Worm (Caenorhabditis elegans) whole organism, mixed stage, embryonic: Measurements from ENCODE around the gene R02F2.1.

Experiments used
- M03D4.4 ChIP-seq: sonication (generic microtip); optimal IDR thresholded peaks from 2 replicates; lab custom pipeline; 2017; ENCODE audit warnings: mild to moderate bottlenecking, missing genetic modification characterization, missing compliant biosample characterization
- bed-3 ChIP-seq: fragments of 200-800 bp; sonication (Bioruptor generic); optimal IDR thresholded peaks from 3 replicates; lab custom pipeline; 2018; ENCODE audit warnings: mild to moderate bottlenecking, missing genetic modification characterization, moderate library complexity, missing compliant biosample characterization
- blmp-1 ChIP-seq: fragments of 150-350 bp; optimal IDR thresholded peaks from 2 replicates; lab custom pipeline; 2014; ENCODE audit warnings: missing biosample characterization, missing genetic modification characterization
- ceh-39 ChIP-seq: fragments of 150-350 bp; optimal IDR thresholded peaks from 2 replicates; lab custom pipeline; 2014; ENCODE audit warnings: missing biosample characterization, missing genetic modification characterization
- ceh-43 ChIP-seq: fragments of 200-800 bp; sonication (Bioruptor generic); optimal IDR thresholded peaks from 2 replicates; lab custom pipeline; 2018; ENCODE audit warnings: mild to moderate bottlenecking, missing genetic modification characterization, moderate library complexity, missing compliant biosample characterization
- ceh-83 ChIP-seq: fragments of 200-800 bp; sonication (Bioruptor generic); optimal IDR thresholded peaks from 2 replicates; lab custom pipeline; 2018; ENCODE audit warnings: mild to moderate bottlenecking, missing genetic modification characterization, missing compliant biosample characterization
- ces-1 ChIP-seq: fragments of 150-350 bp; optimal IDR thresholded peaks from 2 replicates; lab custom pipeline; 2014; ENCODE audit warnings: missing biosample characterization, missing genetic modification reagents, missing genetic modification characterization
- cnd-1 ChIP-seq: fragments of 200-800 bp; sonication (Bioruptor generic); optimal IDR thresholded peaks from 2 replicates; lab custom pipeline; 2018; ENCODE audit warnings: mild to moderate bottlenecking, missing genetic modification characterization, missing compliant biosample characterization
- drap-1 ChIP-seq: fragments of 200-800 bp; sonication (Bioruptor generic); optimal IDR thresholded peaks from 3 replicates; lab custom pipeline; 2018; ENCODE audit warnings: mild to moderate bottlenecking, missing genetic modification characterization, missing compliant biosample characterization
- elt-3 ChIP-seq: fragments of 150-350 bp; optimal IDR thresholded peaks from 2 replicates; lab custom pipeline; 2014; ENCODE audit warnings: missing biosample characterization, missing genetic modification characterization
- flh-1 ChIP-seq: fragments of 200-800 bp; sonication (Bioruptor generic); optimal IDR thresholded peaks from 2 replicates; lab custom pipeline; 2018; ENCODE audit warnings: mild to moderate bottlenecking, missing genetic modification characterization, moderate library complexity, missing compliant biosample characterization
- ham-2 ChIP-seq: fragments of 200-800 bp; sonication (Bioruptor generic); optimal IDR thresholded peaks from 2 replicates; lab custom pipeline; 2018; ENCODE audit warnings: mild to moderate bottlenecking, missing genetic modification characterization, missing compliant biosample characterization
- hlh-1 ChIP-seq: fragments of 150-350 bp; optimal IDR thresholded peaks from 2 replicates; lab custom pipeline; 2014; ENCODE audit warnings: missing biosample characterization, missing genetic modification reagents, missing genetic modification characterization
- lin-13 ChIP-seq: fragments of 150-350 bp; optimal IDR thresholded peaks from 2 replicates; lab custom pipeline; 2014; ENCODE audit warnings: missing biosample characterization, missing genetic modification characterization
- lsy-2 ChIP-seq: fragments of 150-350 bp; optimal IDR thresholded peaks from 2 replicates; lab custom pipeline; 2014; ENCODE audit warnings: missing biosample characterization, missing genetic modification characterization
- mab-5 ChIP-seq: fragments of 150-350 bp; optimal IDR thresholded peaks from 2 replicates; lab custom pipeline; 2014; ENCODE audit warnings: missing biosample characterization, missing genetic modification characterization
- mep-1 ChIP-seq: fragments of 150-350 bp; optimal IDR thresholded peaks from 2 replicates; lab custom pipeline; 2017; ENCODE audit warnings: missing biosample characterization, missing genetic modification reagents, missing genetic modification characterization, inconsistent platforms
- mls-2 ChIP-seq: sonication (generic microtip); optimal IDR thresholded peaks from 2 replicates; lab custom pipeline; 2016; ENCODE audit warnings: mild to moderate bottlenecking, missing genetic modification characterization, moderate library complexity, missing compliant biosample characterization
- nhr-2 ChIP-seq: fragments of 150-350 bp; optimal IDR thresholded peaks from 2 replicates; lab custom pipeline; 2014; ENCODE audit warnings: missing biosample characterization, missing genetic modification characterization
- nhr-28 ChIP-seq: fragments of 150-350 bp; optimal IDR thresholded peaks from 2 replicates; lab custom pipeline; 2014; ENCODE audit warnings: missing biosample characterization, missing genetic modification characterization
- nhr-76 ChIP-seq: sonication (generic microtip); optimal IDR thresholded peaks from 2 replicates; lab custom pipeline; 2017; ENCODE audit warnings: missing biosample characterization, missing genetic modification characterization
- pha-4 ChIP-seq: fragments of 150-350 bp; optimal IDR thresholded peaks from 2 replicates; lab custom pipeline; 2018; ENCODE audit warnings: missing biosample characterization, missing genetic modification reagents, missing genetic modification characterization
- sem-2 ChIP-seq: fragments of 200-800 bp; sonication (Bioruptor generic); optimal IDR thresholded peaks from 2 replicates; lab custom pipeline; 2018; ENCODE audit warnings: mild to moderate bottlenecking, missing genetic modification characterization, missing compliant biosample characterization
- sptf-1 ChIP-seq: sonication (generic microtip); optimal IDR thresholded peaks from 2 replicates; lab custom pipeline; 2017; ENCODE audit warnings: mild to moderate bottlenecking, missing genetic modification characterization, moderate library complexity, missing compliant biosample characterization
- unc-120 ChIP-seq: sonication (generic microtip); optimal IDR thresholded peaks from 2 replicates; lab custom pipeline; 2017; ENCODE audit warnings: missing genetic modification characterization, missing compliant biosample characterization; ENCODE audit not compliant: poor library complexity, severe bottlenecking
- unc-39 ChIP-seq: fragments of 150-350 bp; optimal IDR thresholded peaks from 2 replicates; lab custom pipeline; 2014; ENCODE audit warnings: missing biosample characterization, missing genetic modification characterization
- unc-62 ChIP-seq: fragments of 150-350 bp; optimal IDR thresholded peaks from 2 replicates; lab custom pipeline; 2014; ENCODE audit warnings: missing biosample characterization, missing genetic modification reagents, missing genetic modification characterization
- zip-8 ChIP-seq: fragments of 150-350 bp; optimal IDR thresholded peaks from 2 replicates; lab custom pipeline; 2014; ENCODE audit warnings: missing biosample characterization, missing genetic modification characterization
- ztf-11 ChIP-seq: fragments of 150-350 bp; optimal IDR thresholded peaks from 2 replicates; lab custom pipeline; 2014; ENCODE audit warnings: missing biosample characterization, missing genetic modification characterization

Gene R02F2.1

DNA sequence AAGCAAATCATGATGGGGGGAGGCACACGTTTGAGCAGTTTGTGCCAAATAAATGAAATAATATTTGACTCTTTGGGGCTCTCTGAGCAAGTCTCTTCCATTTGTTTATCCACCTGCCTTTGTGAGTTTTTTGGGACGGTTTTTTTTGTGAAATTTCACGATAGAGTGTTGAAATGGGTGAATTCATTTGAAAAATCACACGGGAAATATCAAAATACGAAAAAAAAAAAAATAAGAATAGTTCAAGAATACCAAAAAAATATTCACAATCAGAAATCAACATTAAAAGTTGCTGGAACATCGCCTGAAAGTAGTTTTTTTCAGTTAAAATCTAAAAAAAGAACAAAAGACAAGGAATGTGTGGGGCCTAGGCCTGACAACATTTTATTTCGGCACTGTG lies 10.8 kb downstream of the R02F2.1 start, which contains the start of gene pqn-25:
TSS of gene pqn-25 (minus strand) at position 101 of the 400 bp plus-strand sequence.
- TF ChIP-seq elt-3 (tag; lab: Kevin White, UChicago) = no peak
- no peak for TF ChIP-seq mab-5 (tag; lab: Kevin White, UChicago)
- TF ChIP-seq sem-2 (GFP tag; lab: Kevin White, UChicago) = no peak
- TF ChIP-seq ceh-83 (GFP tag; lab: Kevin White, UChicago) = no peak
- TF ChIP-seq drap-1 = no peak
- no peak for TF ChIP-seq unc-62 (GFP tag; lab: Kevin White, UChicago)
- no peak for TF ChIP-seq sptf-1 (tag; lab: Kevin White, UChicago)
- TF ChIP-seq mls-2 (tag; lab: Kevin White, UChicago) = no peak
- TF ChIP-seq zip-8 (tag; lab: Kevin White, UChicago) = no peak
- TF ChIP-seq cnd-1 (tag; lab: Kevin White, UChicago) = no peak
- TF ChIP-seq, all 35 proteins: peak for 0

DNA sequence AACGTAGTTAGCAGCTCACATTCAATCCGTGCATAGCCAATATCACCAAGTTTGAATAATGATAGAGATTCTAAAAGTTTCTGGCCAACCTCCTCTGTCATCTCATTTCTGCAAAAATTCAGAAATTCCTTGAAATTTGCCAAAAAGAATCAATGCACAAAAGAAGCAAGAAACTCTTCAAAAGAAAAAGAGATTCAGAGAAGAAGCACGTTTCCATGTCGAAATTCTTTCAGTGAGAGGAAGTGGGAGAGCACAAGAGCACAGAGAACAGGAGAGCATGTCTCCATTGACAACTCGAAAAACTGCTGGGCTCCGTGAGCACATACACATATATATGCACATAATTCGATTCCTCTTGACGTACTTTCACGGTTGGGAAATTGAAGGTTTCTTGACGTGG lies 15.7 kb downstream of the R02F2.1 start, which contains the start of gene nekl-4:
TSS of gene nekl-4 (minus strand) at position 101 of the 400 bp plus-strand sequence.
- no peak for TF ChIP-seq lin-13 (tag; lab: Kevin White, UChicago)
- no peak for TF ChIP-seq ceh-43
- TF ChIP-seq ztf-11 (tag; lab: Kevin White, UChicago) = no peak
- TF ChIP-seq blmp-1 = no peak
- no peak for TF ChIP-seq ces-1 (GFP tag; lab: Kevin White, UChicago)
- no peak for TF ChIP-seq M03D4.4 (tag; lab: Kevin White, UChicago)
- TF ChIP-seq, all 35 proteins: peak for 0

DNA sequence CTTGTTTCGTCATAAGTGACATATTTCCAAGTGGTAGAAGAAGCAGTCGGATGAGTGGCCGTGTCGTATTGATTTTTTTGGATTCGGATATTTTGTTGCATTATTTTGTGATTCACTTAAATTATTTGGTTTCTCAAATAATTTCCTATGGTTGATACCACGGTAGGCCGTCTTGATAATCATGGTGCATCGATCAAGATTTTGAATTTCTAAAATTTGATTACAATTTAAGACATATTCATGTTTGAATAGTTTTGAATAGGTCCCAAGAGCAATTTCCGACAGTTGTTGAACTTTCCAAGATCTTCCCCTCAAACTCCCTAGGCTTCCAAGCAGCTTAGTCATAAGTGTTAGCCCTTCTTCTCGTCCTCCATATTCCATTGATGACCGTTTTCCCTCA lies 20.2 kb downstream of the R02F2.1 start, which contains the start of gene D1044.4:
TSS of gene D1044.4 (minus strand) at position 101 of the 400 bp plus-strand sequence.
- no peak for TF ChIP-seq hlh-1 (tag; lab: Kevin White, UChicago)
- no peak for TF ChIP-seq drap-1
- no peak for TF ChIP-seq ces-1 (GFP tag; lab: Kevin White, UChicago)
- no peak for TF ChIP-seq zip-8 (tag; lab: Kevin White, UChicago)
- TF ChIP-seq ceh-43 = no peak
- TF ChIP-seq sem-2 (GFP tag; lab: Kevin White, UChicago) = no peak
- no peak for TF ChIP-seq nhr-28 (tag; lab: Kevin White, UChicago)
- TF ChIP-seq unc-62 (GFP tag; lab: Kevin White, UChicago) = no peak
- no peak for TF ChIP-seq nhr-76
- TF ChIP-seq unc-39 (tag; lab: Kevin White, UChicago) = no peak
- no peak for TF ChIP-seq ztf-11 (tag; lab: Kevin White, UChicago)
- TF ChIP-seq flh-1 (GFP tag; lab: Kevin White, UChicago) = no peak
- no peak for TF ChIP-seq unc-120
- TF ChIP-seq bed-3 (GFP tag; lab: Kevin White, UChicago) = no peak
- TF ChIP-seq lsy-2 (tag; lab: Kevin White, UChicago) = no peak

DNA sequence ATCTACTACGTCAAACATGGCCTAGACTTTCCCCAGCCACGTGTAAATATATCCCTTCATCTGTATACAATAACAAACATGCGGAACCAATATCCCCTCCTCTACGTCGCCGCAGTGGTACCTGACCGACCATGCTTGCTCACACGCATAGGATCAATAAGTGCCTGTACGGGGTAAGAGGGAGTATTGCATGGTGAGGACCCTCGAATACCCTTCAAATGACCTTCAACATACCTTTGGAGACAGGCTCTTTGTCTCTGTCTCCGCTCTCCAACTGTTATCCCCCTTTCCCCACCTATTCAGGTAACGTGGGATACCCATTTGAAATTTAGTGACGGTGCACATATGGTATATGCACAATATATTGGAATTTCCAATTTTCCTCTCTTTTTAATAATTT lies 24.3 kb downstream of the R02F2.1 start, which contains the start of gene dex-1:
TSS of gene dex-1 (plus strand) at position 132 of the 400 bp plus-strand sequence.
- TF ChIP-seq ceh-43 (no peak), nhr-2 (peak; percentile 99), sptf-1 (tag; lab: Kevin White, UChicago) (no peak), pha-4 (tag; lab: Kevin White, UChicago) (no peak), unc-62 (GFP tag; lab: Kevin White, UChicago) (no peak), unc-120 (no peak), zip-8 (tag; lab: Kevin White, UChicago) (peak; percentile 42)

DNA sequence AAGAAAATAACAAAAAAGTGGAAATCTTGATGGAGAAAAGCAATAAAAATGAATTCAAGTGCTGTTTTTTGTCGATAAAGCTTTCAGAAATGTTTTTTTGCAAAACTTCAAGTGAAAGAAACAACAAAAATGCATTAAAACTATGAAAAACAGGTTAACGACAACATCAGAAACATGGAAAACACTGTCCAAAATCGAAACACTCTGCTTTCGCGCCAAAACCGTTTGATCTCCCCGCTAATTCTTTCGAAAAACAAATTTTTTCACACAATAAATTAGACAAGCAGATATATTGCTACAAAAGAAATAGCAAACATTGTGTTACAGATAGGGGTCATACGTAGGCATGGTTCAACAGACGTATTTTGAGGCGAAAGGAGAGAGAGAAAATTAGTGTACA lies 40.1 kb downstream of the R02F2.1 start:
- TF ChIP-seq ceh-83 (GFP tag; lab: Kevin White, UChicago) (no peak), blmp-1 (no peak), ceh-43 (no peak), hlh-1 (tag; lab: Kevin White, UChicago) (no peak), flh-1 (GFP tag; lab: Kevin White, UChicago) (no peak), pha-4 (tag; lab: Kevin White, UChicago) (no peak), ham-2 (GFP tag; lab: Kevin White, UChicago) (no peak), mep-1 (no peak), unc-62 (GFP tag; lab: Kevin White, UChicago) (no peak)
- TF ChIP-seq, all 35 proteins: peak for 0

DNA sequence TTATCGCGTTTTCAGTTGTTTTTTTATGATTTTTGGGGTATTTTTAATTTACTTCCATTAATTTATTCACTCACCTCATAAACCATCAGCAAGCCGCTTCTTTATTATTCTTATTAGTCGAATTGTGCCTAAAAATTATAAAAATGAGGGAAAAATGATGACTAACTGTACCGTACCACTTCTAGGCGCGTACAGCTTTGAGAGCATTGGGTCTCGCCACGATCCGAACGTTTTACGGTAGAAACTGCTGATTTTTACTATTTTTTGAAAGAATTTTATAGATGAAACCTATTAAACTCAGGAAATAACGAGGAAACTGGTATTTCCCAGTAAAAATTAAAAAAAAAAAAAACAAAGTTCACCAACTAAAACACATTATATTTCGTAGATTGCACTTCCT lies 41.4 kb downstream of the R02F2.1 start, which contains the start of gene D1044.6:
TSS of gene D1044.6 (minus strand) at position 128 of the 400 bp plus-strand sequence.
- no peak for TF ChIP-seq nhr-28 (tag; lab: Kevin White, UChicago)
- TF ChIP-seq lsy-2 (tag; lab: Kevin White, UChicago) = no peak
- TF ChIP-seq ham-2 (GFP tag; lab: Kevin White, UChicago) = no peak
- no peak for TF ChIP-seq hlh-1 (tag; lab: Kevin White, UChicago)
- no peak for TF ChIP-seq cnd-1 (tag; lab: Kevin White, UChicago)
- TF ChIP-seq sptf-1 (tag; lab: Kevin White, UChicago) = no peak
- no peak for TF ChIP-seq ceh-39 (tag; lab: Kevin White, UChicago)
- no peak for TF ChIP-seq unc-62 (GFP tag; lab: Kevin White, UChicago)
- TF ChIP-seq ceh-83 (GFP tag; lab: Kevin White, UChicago) = no peak
